Worm (Caenorhabditis elegans) whole organism, L1 larva: ENCODE results near the gene F31F4.17.

Source experiments
- ama-1 ChIP-seq: fragments of 150-350 bp; optimal IDR thresholded peaks from 2 replicates; lab custom pipeline; 2014
- ceh-82 ChIP-seq, 3 experiments: fragments of 150-350 bp in 1 of 3; sonication (generic microtip) in 2 of 3; optimal IDR thresholded peaks; 2 replicates each; lab custom pipeline; 2014 to 2017; ENCODE audit warnings: missing biosample characterization in 3 of 3, missing genetic modification characterization in 3 of 3
- egl-27 ChIP-seq, 2 experiments: fragments of 150-350 bp in 1 of 2; sonication (generic microtip); optimal IDR thresholded peaks; 3 replicates each; lab custom pipeline; 2017 to 2018; ENCODE audit warnings: missing biosample characterization in 2 of 2, missing genetic modification characterization in 2 of 2, missing genetic modification reagents in 2 of 2
- fkh-4 ChIP-seq: sonication (generic microtip); optimal IDR thresholded peaks from 2 replicates; lab custom pipeline; 2016; ENCODE audit warnings: missing compliant biosample characterization, missing genetic modification characterization, borderline replicate concordance
- lin-13 ChIP-seq: fragments of 150-350 bp; optimal IDR thresholded peaks from 2 replicates; lab custom pipeline; 2014; ENCODE audit warnings: missing biosample characterization, missing genetic modification reagents, missing genetic modification characterization
- lin-15B ChIP-seq: fragments of 150-350 bp; sonication (generic microtip); optimal IDR thresholded peaks from 3 replicates; lab custom pipeline; 2014; ENCODE audit warnings: missing biosample characterization, missing genetic modification characterization
- lsy-2 ChIP-seq, 2 experiments: fragments of 150-350 bp; optimal IDR thresholded peaks; 2 replicates each; lab custom pipeline; 2014; ENCODE audit warnings: missing biosample characterization in 2 of 2, missing genetic modification characterization in 2 of 2
- mep-1 ChIP-seq: fragments of 150-350 bp; optimal IDR thresholded peaks from 2 replicates; lab custom pipeline; 2014; ENCODE audit warnings: missing biosample characterization, missing genetic modification characterization
- nhr-77 ChIP-seq: fragments of 150-350 bp; optimal IDR thresholded peaks from 2 replicates; lab custom pipeline; 2014; ENCODE audit warnings: missing biosample characterization, missing genetic modification characterization
- pag-3 ChIP-seq: sonication (generic microtip); optimal IDR thresholded peaks from 2 replicates; lab custom pipeline; 2017; ENCODE audit warnings: missing genetic modification characterization, mild to moderate bottlenecking, missing compliant biosample characterization, antibody characterized with exemption, borderline replicate concordance; ENCODE audit not compliant: insufficient read depth
- snpc-4 ChIP-seq: fragments of 150-350 bp; optimal IDR thresholded peaks from 2 replicates; lab custom pipeline; 2014; ENCODE audit warnings: missing biosample characterization, missing genetic modification characterization
- sptf-1 ChIP-seq: fragments of 150-350 bp; optimal IDR thresholded peaks from 2 replicates; lab custom pipeline; 2014; ENCODE audit warnings: missing biosample characterization, missing genetic modification characterization
- unc-62 ChIP-seq: fragments of 150-350 bp; optimal IDR thresholded peaks from 2 replicates; lab custom pipeline; 2014; ENCODE audit warnings: missing biosample characterization, missing genetic modification reagents, missing genetic modification characterization

- no peak for TF ChIP-seq ceh-82 (tag; optimal IDR thresholded peaks at IDR 0.05; lab: Kevin White, UChicago)
- TF ChIP-seq lsy-2 (tag; optimal IDR thresholded peaks at IDR 0.05; lab: Kevin White, UChicago): no peak
- TF ChIP-seq fkh-4 (tag; lab: Kevin White, UChicago): no peak
- TF ChIP-seq ama-1: no peak
- TF ChIP-seq lin-13 (GFP tag; lab: Kevin White, UChicago): no peak
- no peak for TF ChIP-seq egl-27 (tag; optimal IDR thresholded peaks at IDR 0.05; lab: Kevin White, UChicago)
- TF ChIP-seq snpc-4: no peak
- TF ChIP-seq sptf-1: no peak
- TF ChIP-seq nhr-77: no peak
- no peak for TF ChIP-seq mep-1 (tag; lab: Kevin White, UChicago)
- TF ChIP-seq pag-3 (tag; lab: Kevin White, UChicago): no peak
- TF ChIP-seq unc-62 (GFP tag; lab: Kevin White, UChicago): no peak
- TF ChIP-seq lin-15B (tag; lab: Kevin White, UChicago): no peak
These were observed 16.5 kb upstream of the F31F4.17 start, which contains the start of the genes fbxa-72 and srx-21 for ce11 chrV:676550-677084.
